Worm (Caenorhabditis elegans) whole organism, early embryonic: ENCODE measurements around the gene Y110A2AL.5.

Source experiments
- B0310.2 ChIP-seq: sonication (generic microtip); optimal IDR thresholded peaks from 2 replicates; lab custom pipeline; 2016; ENCODE audit warnings: mild to moderate bottlenecking, missing genetic modification characterization, missing compliant biosample characterization
- F13C5.2 ChIP-seq: sonication (generic microtip); optimal IDR thresholded peaks from 2 replicates; lab custom pipeline; 2017; ENCODE audit warnings: mild to moderate bottlenecking, missing genetic modification characterization, inconsistent platforms, missing compliant biosample characterization
- ama-1 ChIP-seq: fragments of 150-350 bp; optimal IDR thresholded peaks from 2 replicates; lab custom pipeline; 2014
- ets-7 ChIP-seq: sonication (generic microtip); optimal IDR thresholded peaks from 2 replicates; lab custom pipeline; 2016; ENCODE audit warnings: missing genotype, missing genetic modification characterization, missing compliant biosample characterization
- flt-1 ChIP-seq: fragments of 200-800 bp; sonication (Bioruptor generic); IDR thresholded peaks from 2 replicates; pipeline ENCODE4 v1.3.6; 2022; ENCODE audit warnings: missing genetic modification characterization, missing compliant biosample characterization
- hmbx-1 ChIP-seq: sonication (generic microtip); optimal IDR thresholded peaks from 2 replicates; lab custom pipeline; 2016; ENCODE audit warnings: mild to moderate bottlenecking, missing genetic modification characterization, missing compliant biosample characterization
- hmg-4 ChIP-seq: fragments of 200-800 bp; sonication (Bioruptor generic); optimal IDR thresholded peaks from 2 replicates; lab custom pipeline; 2018; ENCODE audit warnings: mild to moderate bottlenecking, missing genetic modification characterization, missing compliant biosample characterization
- pes-1 ChIP-seq: fragments of 200-800 bp; sonication (Bioruptor generic); IDR thresholded peaks from 2 replicates; pipeline ENCODE4 v1.3.6; 2022; ENCODE audit warnings: missing genetic modification reagents, missing genetic modification characterization, missing compliant biosample characterization
- scrt-1 ChIP-seq: fragments of 200-800 bp; sonication (Bioruptor generic); IDR thresholded peaks from 2 replicates; pipeline ENCODE4 v1.3.6; 2022; ENCODE audit warnings: missing genetic modification characterization, missing compliant biosample characterization
- sea-1 ChIP-seq: fragments of 200-800 bp; sonication (Bioruptor generic); conservative IDR thresholded peaks from 2 replicates; pipeline ENCODE4 v1.3.6; 2022; ENCODE audit warnings: missing genetic modification characterization, missing compliant biosample characterization
- tbx-11 ChIP-seq: fragments of 200-800 bp; sonication (Bioruptor generic); IDR thresholded peaks from 2 replicates; pipeline ENCODE4 v1.3.6; 2022; ENCODE audit warnings: missing genetic modification characterization, missing compliant biosample characterization
- tbx-37 ChIP-seq: fragments of 200-800 bp; sonication (Bioruptor generic); conservative IDR thresholded peaks from 2 replicates; pipeline ENCODE4 v1.3.6; 2022; ENCODE audit warnings: missing genetic modification reagents, missing genetic modification characterization, missing compliant biosample characterization
- tra-4 ChIP-seq: sonication (generic microtip); optimal IDR thresholded peaks from 2 replicates; lab custom pipeline; 2017; ENCODE audit warnings: missing genetic modification characterization, missing compliant biosample characterization

DNA sequence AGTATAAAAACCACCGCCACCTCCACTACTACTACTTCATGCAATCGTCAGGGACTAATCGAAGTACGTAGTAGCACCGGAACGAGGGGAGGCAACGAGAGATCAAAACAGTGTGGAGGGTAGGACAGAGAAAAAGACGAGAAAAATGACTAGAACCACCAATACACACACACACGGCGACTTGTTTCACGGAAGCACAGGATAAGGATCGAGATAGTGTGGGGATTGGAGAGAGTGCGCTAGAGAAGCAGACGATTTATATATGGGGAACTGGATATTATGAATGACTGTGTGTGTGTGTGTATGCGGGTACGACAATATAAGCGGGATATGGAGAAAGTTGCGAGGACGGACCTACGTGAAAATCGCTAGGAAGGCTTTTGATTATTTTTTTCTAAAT is 9.5 kb upstream of the Y110A2AL.5 start:
- TF ChIP-seq sea-1 (GFP tag; lab: Robert Waterston, UW) (no peak), scrt-1 (GFP tag; lab: Robert Waterston, UW) (no peak), flt-1 (GFP tag; lab: Robert Waterston, UW) (no peak), ama-1 (no peak), F13C5.2 (tag; lab: Kevin White, UChicago) (no peak), tbx-37 (no peak), hmbx-1 (no peak), B0310.2 (no peak), hmg-4 (GFP tag; lab: Kevin White, UChicago) (no peak), pes-1 (no peak), tbx-11 (GFP tag; lab: Robert Waterston, UW) (no peak), ets-7 (tag; lab: Kevin White, UChicago) (no peak), tra-4 (tag; lab: Kevin White, UChicago) (no peak)
